Worm (Caenorhabditis elegans) whole organism, L3 larva: ENCODE results near the gene col-13.

Experiments
- aly-2 ChIP-seq: fragments of 150-350 bp; optimal IDR thresholded peaks from 2 replicates; lab custom pipeline; 2014; ENCODE audit warnings: missing biosample characterization, missing genetic modification characterization
- nhr-43 ChIP-seq: sonication (generic microtip); optimal IDR thresholded peaks from 2 replicates; lab custom pipeline; 2016; ENCODE audit warnings: mild to moderate bottlenecking, missing genetic modification characterization, missing compliant biosample characterization; ENCODE audit not compliant: poor library complexity, severe bottlenecking
- tbx-2 ChIP-seq: sonication (generic microtip); optimal IDR thresholded peaks from 2 replicates; lab custom pipeline; 2016; ENCODE audit warnings: mild to moderate bottlenecking, missing genetic modification characterization, missing compliant biosample characterization

ce11 chrV:10467659-10468058 is 46.0 kb upstream of the col-13 start:
- TF ChIP-seq tbx-2 (tag; lab: Kevin White, UChicago) (no peak), aly-2 (tag; lab: Kevin White, UChicago) (no peak), nhr-43 (tag; lab: Kevin White, UChicago) (no peak)
